Worm (Caenorhabditis elegans) whole organism, L2 larva: ENCODE measurements around the gene tmc-2.

Experiments
- C34F6.9 ChIP-seq: fragments of 150-350 bp; optimal IDR thresholded peaks from 2 replicates; lab custom pipeline; 2014; ENCODE audit warnings: missing biosample characterization, missing genetic modification characterization
- F13H6.1 ChIP-seq: sonication (generic microtip); optimal IDR thresholded peaks from 2 replicates; lab custom pipeline; 2016; ENCODE audit warnings: missing genetic modification characterization, missing compliant biosample characterization
- R02D3.7 ChIP-seq: fragments of 150-350 bp; optimal IDR thresholded peaks from 2 replicates; lab custom pipeline; 2014; ENCODE audit warnings: missing biosample characterization, missing genetic modification characterization
- Y55F3AM.14 ChIP-seq: fragments of 200-800 bp; sonication (Bioruptor generic); optimal IDR thresholded peaks from 2 replicates; lab custom pipeline; 2018; ENCODE audit warnings: mild to moderate bottlenecking, missing genetic modification characterization, missing compliant biosample characterization
- ama-1 ChIP-seq: fragments of 150-350 bp; optimal IDR thresholded peaks from 2 replicates; lab custom pipeline; 2018; ENCODE audit warnings: inconsistent platforms
- blmp-1 ChIP-seq: sonication (generic microtip); optimal IDR thresholded peaks from 2 replicates; lab custom pipeline; 2017; ENCODE audit warnings: missing genetic modification characterization, mild to moderate bottlenecking, missing compliant biosample characterization, antibody characterized with exemption, moderate library complexity; ENCODE audit not compliant: insufficient read depth
- ceh-82 ChIP-seq: fragments of 150-350 bp; optimal IDR thresholded peaks from 2 replicates; lab custom pipeline; 2014; ENCODE audit warnings: missing biosample characterization, missing genetic modification characterization
- crh-2 ChIP-seq: sonication (generic microtip); optimal IDR thresholded peaks from 2 replicates; lab custom pipeline; 2017; ENCODE audit warnings: missing biosample characterization, missing genetic modification characterization
- dmd-4 ChIP-seq: sonication (generic microtip); optimal IDR thresholded peaks from 2 replicates; lab custom pipeline; 2017; ENCODE audit warnings: missing biosample characterization, missing genetic modification characterization
- egl-27 ChIP-seq: sonication (generic microtip); optimal IDR thresholded peaks from 3 replicates; lab custom pipeline; 2017; ENCODE audit warnings: missing biosample characterization, missing genetic modification reagents, missing genetic modification characterization
- elt-1 ChIP-seq: fragments of 150-350 bp; optimal IDR thresholded peaks from 2 replicates; lab custom pipeline; 2014; ENCODE audit warnings: missing biosample characterization, missing genetic modification characterization
- elt-3 ChIP-seq: sonication (generic microtip); optimal IDR thresholded peaks from 2 replicates; lab custom pipeline; 2017; ENCODE audit warnings: missing biosample characterization, missing genetic modification characterization
- fos-1 ChIP-seq: fragments of 150-350 bp; optimal IDR thresholded peaks from 2 replicates; lab custom pipeline; 2014; ENCODE audit warnings: missing biosample characterization, missing genetic modification characterization
- gmeb-1 ChIP-seq: fragments of 150-350 bp; optimal IDR thresholded peaks from 2 replicates; lab custom pipeline; 2014; ENCODE audit warnings: missing biosample characterization, missing genetic modification characterization
- lin-11 ChIP-seq: fragments of 150-350 bp; sonication (generic microtip); optimal IDR thresholded peaks from 2 replicates; lab custom pipeline; 2014; ENCODE audit warnings: missing biosample characterization, missing genetic modification characterization, inconsistent platforms, mixed read lengths
- lin-13 ChIP-seq: fragments of 150-350 bp; optimal IDR thresholded peaks from 2 replicates; lab custom pipeline; 2014; ENCODE audit warnings: missing biosample characterization, missing genetic modification reagents, missing genetic modification characterization
- lin-39 ChIP-seq: fragments of 150-350 bp; optimal IDR thresholded peaks from 2 replicates; lab custom pipeline; 2014; ENCODE audit warnings: missing biosample characterization, missing genetic modification reagents, missing genetic modification characterization
- lsy-2 ChIP-seq, 2 experiments: fragments of 150-350 bp in 1 of 2; sonication (generic microtip) in 1 of 2; optimal IDR thresholded peaks; 2 replicates each; lab custom pipeline; 2014 to 2017; ENCODE audit warnings: missing biosample characterization in 2 of 2, missing genetic modification characterization in 2 of 2
- mab-5 ChIP-seq: fragments of 150-350 bp; optimal IDR thresholded peaks from 2 replicates; lab custom pipeline; 2014; ENCODE audit warnings: missing biosample characterization, missing genetic modification characterization
- mbf-1 ChIP-seq: sonication (generic microtip); optimal IDR thresholded peaks from 2 replicates; lab custom pipeline; 2017; ENCODE audit warnings: missing biosample characterization, missing genetic modification characterization
- mdl-1 ChIP-seq, 2 experiments: fragments of 150-350 bp in 1 of 2; sonication (generic microtip) in 1 of 2; optimal IDR thresholded peaks; 2 replicates each; lab custom pipeline; 2017; ENCODE audit warnings: missing biosample characterization in 2 of 2, missing genetic modification characterization in 2 of 2
- nhr-10 ChIP-seq: sonication (generic microtip); optimal IDR thresholded peaks from 2 replicates; lab custom pipeline; 2017; ENCODE audit warnings: missing biosample characterization, missing genetic modification characterization
- nhr-129 ChIP-seq: fragments of 150-350 bp; optimal IDR thresholded peaks from 2 replicates; lab custom pipeline; 2014; ENCODE audit warnings: missing biosample characterization, missing genetic modification characterization
- nhr-21 ChIP-seq: fragments of 150-350 bp; optimal IDR thresholded peaks from 2 replicates; lab custom pipeline; 2014; ENCODE audit warnings: missing biosample characterization, missing genetic modification characterization
- nhr-23 ChIP-seq: fragments of 150-350 bp; optimal IDR thresholded peaks from 2 replicates; lab custom pipeline; 2014; ENCODE audit warnings: missing biosample characterization, missing genetic modification reagents, missing genetic modification characterization
- nhr-237 ChIP-seq: fragments of 150-350 bp; optimal IDR thresholded peaks from 2 replicates; lab custom pipeline; 2014; ENCODE audit warnings: missing biosample characterization, missing genetic modification characterization
- nhr-6 ChIP-seq: fragments of 150-350 bp; optimal IDR thresholded peaks from 2 replicates; lab custom pipeline; 2014; ENCODE audit warnings: missing biosample characterization, missing genetic modification characterization
- nhr-77 ChIP-seq: fragments of 150-350 bp; optimal IDR thresholded peaks from 2 replicates; lab custom pipeline; 2014; ENCODE audit warnings: missing biosample characterization, missing genetic modification characterization
- peb-1 ChIP-seq: fragments of 150-350 bp; optimal IDR thresholded peaks from 2 replicates; lab custom pipeline; 2014; ENCODE audit warnings: missing biosample characterization, missing genetic modification characterization
- sem-4 ChIP-seq: fragments of 150-350 bp; optimal IDR thresholded peaks from 2 replicates; lab custom pipeline; 2014; ENCODE audit warnings: missing biosample characterization, missing genetic modification reagents, missing genetic modification characterization
- sma-9 ChIP-seq, 2 experiments: fragments of 150-350 bp in 1 of 2; sonication (generic microtip) in 1 of 2; optimal IDR thresholded peaks; 2 replicates each; lab custom pipeline; 2014 to 2016; ENCODE audit warnings: missing genetic modification characterization in 2 of 2, mild to moderate bottlenecking in 1 of 2, missing biosample characterization in 1 of 2, missing compliant biosample characterization in 1 of 2, missing genetic modification reagents in 1 of 2, moderate library complexity in 1 of 2
- snpc-4 ChIP-seq: fragments of 150-350 bp; optimal IDR thresholded peaks from 2 replicates; lab custom pipeline; 2014; ENCODE audit warnings: missing biosample characterization, missing genetic modification characterization
- unc-39 ChIP-seq: fragments of 150-350 bp; optimal IDR thresholded peaks from 2 replicates; lab custom pipeline; 2014; ENCODE audit warnings: missing biosample characterization, missing genetic modification characterization
- unc-55 ChIP-seq: fragments of 150-350 bp; sonication (generic microtip); optimal IDR thresholded peaks from 3 replicates; lab custom pipeline; 2014; ENCODE audit warnings: missing biosample characterization, missing genetic modification reagents, missing genetic modification characterization
- unc-62 ChIP-seq: fragments of 150-350 bp; optimal IDR thresholded peaks from 2 replicates; lab custom pipeline; 2014; ENCODE audit warnings: missing biosample characterization, missing genetic modification reagents, missing genetic modification characterization
- zag-1 ChIP-seq: fragments of 150-350 bp; optimal IDR thresholded peaks from 2 replicates; lab custom pipeline; 2014; ENCODE audit warnings: missing biosample characterization, missing genetic modification characterization
- ztf-1 ChIP-seq: fragments of 200-800 bp; sonication (Bioruptor generic); conservative IDR thresholded peaks from 2 replicates; pipeline ENCODE4 v1.3.6; 2022; ENCODE audit warnings: missing genetic modification characterization, missing compliant biosample characterization
- ztf-11 ChIP-seq: sonication (generic microtip); optimal IDR thresholded peaks from 2 replicates; lab custom pipeline; 2017; ENCODE audit warnings: missing biosample characterization, missing genetic modification characterization
- ztf-4 ChIP-seq: fragments of 150-350 bp; optimal IDR thresholded peaks from 2 replicates; lab custom pipeline; 2014; ENCODE audit warnings: missing biosample characterization, missing genetic modification characterization

The tmc-2 gene

DNA sequence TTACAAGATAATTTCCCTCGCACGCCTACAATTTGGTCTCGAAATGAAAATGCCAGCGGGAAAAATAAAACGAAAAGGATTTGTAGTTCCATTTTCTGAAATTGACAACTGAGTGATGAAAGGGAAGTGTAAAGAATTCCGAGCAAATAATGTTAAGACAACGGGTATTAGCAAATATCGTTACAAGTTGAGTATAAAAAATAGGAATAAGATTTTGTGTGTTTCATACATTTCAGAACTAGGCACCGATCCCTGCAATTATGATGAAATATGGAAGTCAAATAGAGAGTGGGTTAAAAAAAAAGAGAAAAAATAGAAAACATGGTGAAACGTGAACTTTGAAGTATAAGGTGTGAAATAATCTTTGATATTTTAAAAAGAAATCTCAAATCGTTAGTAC is 10.9 kb downstream of the tmc-2 start, which contains the start of gene ttr-38:
Gene ttr-38, minus strand, starts transcription at position 101 of the 400 bp plus-strand sequence.
- TF ChIP-seq gmeb-1 (tag; lab: Kevin White, UChicago), result no peak
- no peak for TF ChIP-seq blmp-1 (tag; lab: Kevin White, UChicago)
- TF ChIP-seq nhr-77 (tag; lab: Kevin White, UChicago), result no peak
- TF ChIP-seq lin-13 (GFP tag; lab: Kevin White, UChicago), result no peak
- TF ChIP-seq nhr-237 (tag; lab: Kevin White, UChicago), result no peak
- TF ChIP-seq ztf-11 (tag; lab: Kevin White, UChicago), result no peak

DNA sequence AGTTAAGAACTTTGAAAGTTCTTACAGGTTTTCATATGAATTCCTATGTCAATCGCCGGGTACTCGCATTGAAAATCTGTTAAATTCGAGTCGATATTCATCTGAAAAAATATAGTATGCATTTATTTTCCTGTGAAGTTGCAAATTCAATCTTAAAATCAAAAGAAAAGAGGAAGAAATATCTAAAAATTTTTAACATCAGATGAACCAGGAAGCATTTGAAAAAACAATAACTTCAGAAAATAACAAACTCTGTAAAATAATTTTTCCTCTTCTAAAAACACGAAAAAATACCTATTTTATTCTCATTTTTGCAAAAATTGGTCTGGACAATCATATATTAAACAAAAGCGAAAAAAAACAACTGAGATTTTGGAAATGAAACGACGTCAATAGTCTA is 15.6 kb downstream of the tmc-2 start, which contains the start of gene npr-7:
Gene npr-7, minus strand, starts transcription at position 101 of the 400 bp plus-strand sequence.
- no peak for TF ChIP-seq ztf-11 (tag; lab: Kevin White, UChicago)
- no peak for TF ChIP-seq lin-13 (GFP tag; lab: Kevin White, UChicago)
- TF ChIP-seq ztf-1 (GFP tag; lab: Robert Waterston, UW), result no peak
- no peak for TF ChIP-seq ama-1
- TF ChIP-seq nhr-237 (tag; lab: Kevin White, UChicago), result no peak
- no peak for TF ChIP-seq lin-11 (tag; lab: Kevin White, UChicago)
- no peak for TF ChIP-seq unc-55 (GFP tag; lab: Kevin White, UChicago)
- no peak for TF ChIP-seq unc-62
- no peak for TF ChIP-seq F13H6.1 (tag; lab: Kevin White, UChicago)
- TF ChIP-seq mbf-1, result no peak
- TF ChIP-seq crh-2, result no peak
- TF ChIP-seq elt-3 (tag; lab: Kevin White, UChicago), result no peak
- no peak for TF ChIP-seq unc-39 (tag; lab: Kevin White, UChicago)
- no peak for TF ChIP-seq lsy-2 (tag; optimal IDR thresholded peaks at IDR 0.05; lab: Kevin White, UChicago)
- no peak for TF ChIP-seq nhr-129 (tag; lab: Kevin White, UChicago)
- TF ChIP-seq fos-1, result no peak
- TF ChIP-seq peb-1, result no peak

DNA sequence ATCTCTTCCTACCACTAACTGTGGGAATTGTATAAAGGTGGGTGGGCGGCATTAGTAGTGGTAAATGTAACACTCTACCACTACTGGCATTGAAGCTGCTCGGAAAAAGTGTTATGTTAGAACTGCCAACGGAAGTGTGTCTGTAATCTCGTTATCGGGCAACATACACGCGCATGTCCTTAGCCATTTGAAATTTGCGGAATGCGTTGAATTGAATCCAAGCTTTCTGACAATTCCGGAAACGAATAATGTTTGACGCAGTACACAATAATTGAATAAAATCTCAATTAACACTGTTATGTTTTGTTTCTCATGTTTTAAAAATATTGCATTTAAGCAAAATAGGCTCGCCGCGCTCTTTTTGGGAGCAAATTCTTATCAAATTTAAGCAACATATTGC is 21.4 kb downstream of the tmc-2 start:
- TF ChIP-seq blmp-1 (tag; lab: Kevin White, UChicago), result no peak
- TF ChIP-seq ztf-4, result no peak
- no peak for TF ChIP-seq nhr-21 (tag; lab: Kevin White, UChicago)
- TF ChIP-seq C34F6.9 (tag; lab: Kevin White, UChicago), result no peak

DNA sequence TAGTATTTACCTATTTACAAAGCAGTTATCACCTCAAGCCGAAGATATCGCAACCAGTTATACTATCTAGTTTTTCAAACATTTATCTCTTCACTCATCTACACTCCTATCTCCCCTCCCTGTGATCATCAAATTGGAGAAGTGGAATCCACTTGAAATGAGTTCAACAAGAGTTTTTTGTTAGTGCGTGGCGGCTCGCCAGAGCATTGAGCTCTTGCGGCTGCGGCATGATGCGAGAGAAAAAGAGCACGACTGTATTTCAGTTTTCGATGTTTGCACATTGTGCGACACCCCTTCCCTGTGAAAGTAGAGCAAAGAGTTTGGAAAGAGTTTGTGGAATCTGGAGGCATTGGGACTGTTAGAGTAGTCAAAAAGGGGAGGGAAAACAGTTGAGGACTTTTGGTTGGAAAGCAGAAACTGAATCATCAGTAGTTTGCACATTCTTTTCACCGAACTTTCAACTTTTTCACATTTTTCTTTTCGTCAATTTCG is 27.2 kb downstream of the tmc-2 start, which contains the start of gene T20B5.2:
Gene T20B5.2, plus strand, starts transcription at position 442 of the 492 bp plus-strand sequence.
- TF ChIP-seq nhr-129 (tag; lab: Kevin White, UChicago) (peak; percentile 14), crh-2 (no peak), lin-39 (tag; lab: Kevin White, UChicago) (no peak), mab-5 (tag; lab: Kevin White, UChicago) (no peak), F13H6.1 (tag; lab: Kevin White, UChicago) (peak; percentile 77), elt-1 (tag; lab: Kevin White, UChicago) (no peak)

DNA sequence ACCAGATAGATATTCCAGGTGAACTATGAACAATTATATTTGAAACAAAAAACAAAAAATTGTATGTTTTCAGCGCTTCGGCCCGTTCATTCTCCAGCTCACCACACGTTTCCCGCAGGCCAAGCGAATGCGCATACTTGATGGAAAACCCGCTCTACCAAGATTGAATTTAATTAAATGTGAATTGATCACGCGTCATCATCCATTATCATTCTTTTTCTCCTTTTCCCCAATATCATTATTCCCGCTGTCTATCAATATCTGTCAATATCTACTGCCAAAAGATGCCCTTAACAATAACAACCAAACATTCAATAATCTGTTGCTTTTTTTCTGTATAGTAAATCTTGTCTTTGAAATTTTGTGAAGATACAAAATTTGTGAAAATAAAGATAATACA is 32.7 kb downstream of the tmc-2 start:
- TF ChIP-seq lsy-2 (tag; optimal IDR thresholded peaks at IDR 0.05; lab: Kevin White, UChicago) (no peak), snpc-4 (tag; lab: Kevin White, UChicago) (no peak), elt-1 (tag; lab: Kevin White, UChicago) (no peak), mdl-1 (tag; optimal IDR thresholded peaks at IDR 0.05; lab: Kevin White, UChicago) (no peak), Y55F3AM.14 (GFP tag; lab: Kevin White, UChicago) (no peak), crh-2 (no peak)

DNA sequence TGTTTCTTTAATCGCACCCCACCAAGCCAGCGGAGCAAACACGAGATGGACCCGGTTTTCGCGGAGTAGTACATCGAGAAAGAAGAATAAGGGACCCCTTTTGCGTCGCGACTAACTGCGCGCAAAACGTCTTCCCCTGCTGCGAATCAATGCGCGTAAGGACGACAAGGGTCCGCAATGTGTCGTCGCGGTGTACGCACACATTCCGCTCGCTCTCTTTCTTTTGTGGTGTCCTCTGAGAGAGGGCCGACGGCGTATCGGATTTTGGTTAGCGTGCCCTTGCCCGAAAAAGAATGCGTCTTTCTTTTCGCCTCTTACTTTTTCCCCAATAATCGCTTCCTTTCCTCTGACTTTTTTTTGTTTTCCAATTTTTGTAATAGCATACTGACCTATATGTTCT is 34.3 kb downstream of the tmc-2 start:
- TF ChIP-seq fos-1 (peak; percentile 41), zag-1 (peak; percentile 74), lin-11 (tag; lab: Kevin White, UChicago) (peak; percentile 38), unc-39 (tag; lab: Kevin White, UChicago) (peak; percentile 14), nhr-129 (tag; lab: Kevin White, UChicago) (peak; percentile 81), nhr-237 (tag; lab: Kevin White, UChicago) (no peak), sma-9 (GFP tag; optimal IDR thresholded peaks at IDR 0.05; lab: Kevin White, UChicago) (peak; percentile 17), sma-9 (tag; optimal IDR thresholded peaks at IDR 0.05; lab: Kevin White, UChicago) (no peak), crh-2 (peak; percentile 61), F13H6.1 (tag; lab: Kevin White, UChicago) (peak; percentile 55), nhr-6 (no peak), gmeb-1 (tag; lab: Kevin White, UChicago) (peak; percentile 21), nhr-10 (tag; lab: Kevin White, UChicago) (no peak), ceh-82 (tag; lab: Kevin White, UChicago) (peak; percentile 44), dmd-4 (tag; lab: Kevin White, UChicago) (no peak), mab-5 (tag; lab: Kevin White, UChicago) (peak; percentile 76), nhr-21 (tag; lab: Kevin White, UChicago) (peak; percentile 5), Y55F3AM.14 (GFP tag; lab: Kevin White, UChicago) (peak; percentile 69), C34F6.9 (tag; lab: Kevin White, UChicago) (peak; percentile 75), nhr-23 (tag; lab: Kevin White, UChicago) (no peak), lsy-2 (tag; optimal IDR thresholded peaks at IDR 0.05; lab: Kevin White, UChicago) (peak; percentile 54 to 63), R02D3.7 (no peak), ztf-4 (peak; percentile 28), lin-13 (GFP tag; lab: Kevin White, UChicago) (peak; percentile 67), mdl-1 (tag; optimal IDR thresholded peaks at IDR 0.05; lab: Kevin White, UChicago) (peak in 1 of 2 experiments; percentile 65), egl-27 (peak; percentile 55), unc-55 (GFP tag; lab: Kevin White, UChicago) (peak; percentile 91), sem-4 (tag; lab: Kevin White, UChicago) (peak; percentile 5)
